Fruit fly (Drosophila melanogaster): ENCODE results near the gene dhd.

Gene dhd

DNA sequence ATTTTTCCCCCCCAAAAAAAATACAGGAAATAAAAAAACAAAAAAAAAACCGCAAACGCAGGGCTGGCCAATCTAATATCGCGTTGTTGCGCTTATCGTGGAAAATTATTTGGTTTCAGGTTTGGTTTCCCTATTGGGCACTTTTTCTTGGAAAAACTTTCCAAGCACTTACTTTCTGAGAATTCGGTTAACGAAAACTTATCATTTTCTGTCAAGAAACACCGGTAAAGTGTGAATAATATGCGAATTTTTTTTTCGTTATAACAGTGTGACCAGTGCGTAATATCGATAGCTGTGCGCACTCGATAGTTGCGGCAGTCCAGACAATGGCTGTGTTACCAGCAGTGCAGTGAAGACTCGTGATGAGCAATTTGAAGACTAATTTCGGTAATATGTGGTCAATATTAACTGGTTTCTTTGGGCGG, 10.5 kb downstream of the dhd start, which contains the start of gene Rnp4F:
Rnp4F (minus strand) TSS at position 238 of the 425 bp plus-strand sequence.
- TF ChIP-seq CG17806 (tag; optimal IDR thresholded peaks at IDR 0.05) (peak; percentile 50), D1 (tag; optimal IDR thresholded peaks at IDR 0.05) (no peak), Pif1B (GFP tag; optimal IDR thresholded peaks at IDR 0.05) (no peak), Snoo (tag; optimal IDR thresholded peaks at IDR 0.05) (peak; percentile 72), fd96Ca (GFP tag; IDR thresholded peaks at IDR 0.05) (peak; percentile 79), CG8301 (tag; optimal IDR thresholded peaks at IDR 0.05) (no peak), Ets98B (GFP tag; IDR thresholded peaks at IDR 0.05) (peak; percentile 60), CG10348 (GFP tag; IDR thresholded peaks at IDR 0.05) (no peak), EcR (GFP tag; optimal IDR thresholded peaks at IDR 0.05) (no peak), gl (tag; optimal IDR thresholded peaks at IDR 0.05) (peak; percentile 47), CG14655 (GFP tag; optimal IDR thresholded peaks at IDR 0.05) (no peak), CG13204 (GFP tag; optimal IDR thresholded peaks at IDR 0.05) (no peak), CG4496 (GFP tag; IDR thresholded peaks at IDR 0.05) (peak; percentile 84; the same call in 2 of the 3 replicates), CG34367 (tag; optimal IDR thresholded peaks at IDR 0.05) (peak; percentile 58), CG8159 (tag; optimal IDR thresholded peaks at IDR 0.05) (peak; percentile 54), CG32121 (GFP tag; IDR thresholded peaks at IDR 0.05) (peak; percentile 63), rn (GFP tag; IDR thresholded peaks at IDR 0.05) (no peak), CG9948 (tag; optimal IDR thresholded peaks at IDR 0.05) (peak; percentile 51), CG15710 (tag; optimal IDR thresholded peaks at IDR 0.05) (peak; percentile 72), Pif1A (GFP tag; optimal IDR thresholded peaks at IDR 0.05) (no peak), CG12605 (GFP tag; IDR thresholded peaks at IDR 0.05) (peak; percentile 54)

DNA sequence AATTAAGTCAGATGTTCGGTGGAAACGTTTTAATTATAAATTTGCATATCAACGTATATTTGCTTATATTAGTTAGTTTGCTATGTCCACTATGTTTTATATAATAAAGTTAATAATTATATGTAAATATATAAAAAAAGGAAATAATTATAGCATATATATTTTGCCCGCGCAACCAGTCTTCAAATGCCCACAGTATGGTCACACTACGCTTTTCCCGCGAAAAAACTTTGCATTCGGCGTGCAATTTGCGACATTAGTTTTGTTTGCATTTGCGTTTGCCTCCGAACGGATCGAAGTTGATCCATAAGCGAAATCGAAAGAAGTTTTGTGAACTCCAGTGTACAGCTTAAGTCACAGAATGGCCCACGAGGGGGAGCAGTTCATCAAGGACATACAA, 11.7 kb downstream of the dhd start, which contains the start of gene Mcm3:
Mcm3 (plus strand) TSS at position 220 of the 400 bp plus-strand sequence.
- TF ChIP-seq CG32121 (GFP tag; IDR thresholded peaks at IDR 0.05), result no peak
- TF ChIP-seq CG17806 (tag; optimal IDR thresholded peaks at IDR 0.05), result no peak
- TF ChIP-seq CG13204 (GFP tag; optimal IDR thresholded peaks at IDR 0.05), result no peak
- no peak for TF ChIP-seq CG10348 (GFP tag; IDR thresholded peaks at IDR 0.05)
- TF ChIP-seq CG9948 (tag; optimal IDR thresholded peaks at IDR 0.05), result no peak
- TF ChIP-seq CG15710 (tag; optimal IDR thresholded peaks at IDR 0.05), result no peak
- no peak for TF ChIP-seq gl (tag; optimal IDR thresholded peaks at IDR 0.05)
- TF ChIP-seq CG8159 (tag; optimal IDR thresholded peaks at IDR 0.05), result no peak
- no peak for TF ChIP-seq CG34367 (tag; optimal IDR thresholded peaks at IDR 0.05)
- no peak for TF ChIP-seq CG12605 (GFP tag; IDR thresholded peaks at IDR 0.05)
- TF ChIP-seq D1 (tag; optimal IDR thresholded peaks at IDR 0.05), result no peak
- TF ChIP-seq rn (GFP tag; IDR thresholded peaks at IDR 0.05), result no peak

DNA sequence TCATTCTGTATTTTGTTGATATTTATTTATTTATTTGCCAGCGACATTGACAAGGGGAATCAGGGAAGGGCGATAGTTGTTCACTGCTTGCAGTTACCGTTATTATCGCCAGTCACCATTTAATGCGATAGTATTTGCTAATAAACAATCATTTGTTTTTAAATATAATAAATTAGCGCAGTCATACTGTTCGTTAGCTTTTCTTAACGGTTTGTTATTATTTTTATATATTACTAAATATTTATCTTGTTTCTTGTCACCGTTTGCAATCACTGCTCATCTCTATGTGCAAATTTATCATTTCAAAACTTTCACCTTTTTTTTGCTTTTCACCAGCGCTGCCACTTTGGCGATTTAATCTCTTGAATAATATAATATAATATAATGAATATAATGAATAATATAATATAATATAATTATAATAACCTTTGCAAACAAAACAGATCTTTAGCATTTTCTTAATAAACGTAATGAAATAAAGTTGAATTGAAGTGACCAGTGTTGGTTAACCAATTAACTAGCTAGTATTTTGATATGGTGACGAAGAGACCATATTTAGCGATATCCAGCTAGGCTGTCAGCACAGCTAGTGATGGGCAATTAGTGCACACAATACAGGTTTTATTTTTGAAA, 17.4 kb downstream of the dhd start, which contains the start of the genes CG3309 and XRCC1:
CG3309 (minus strand) TSS at position 82 of the 633 bp plus-strand sequence.
XRCC1 (plus strand) TSS at position 611 of the 633 bp plus-strand sequence.
- TF ChIP-seq CG32121 (GFP tag; IDR thresholded peaks at IDR 0.05) (peak; percentile 40; the same call in 1 of the 2 replicates), CG8159 (tag; optimal IDR thresholded peaks at IDR 0.05) (peak; percentile 33), CG34367 (tag; optimal IDR thresholded peaks at IDR 0.05) (no peak), CG4496 (GFP tag; IDR thresholded peaks at IDR 0.05) (peak; percentile 54; the same call in 1 of the 3 replicates), gl (tag; optimal IDR thresholded peaks at IDR 0.05) (no peak), D1 (tag; optimal IDR thresholded peaks at IDR 0.05) (no peak), rn (GFP tag; IDR thresholded peaks at IDR 0.05) (no peak), fd96Ca (GFP tag; IDR thresholded peaks at IDR 0.05) (peak; percentile 53; the same call in 1 of the 3 replicates), CG10348 (GFP tag; IDR thresholded peaks at IDR 0.05) (no peak), CG9948 (tag; optimal IDR thresholded peaks at IDR 0.05) (no peak), Ets98B (GFP tag; IDR thresholded peaks at IDR 0.05) (peak; percentile 2; the same call in 1 of the 2 replicates), Snoo (tag; optimal IDR thresholded peaks at IDR 0.05) (peak; percentile 19), CG13204 (GFP tag; optimal IDR thresholded peaks at IDR 0.05) (no peak), CG15710 (tag; optimal IDR thresholded peaks at IDR 0.05) (no peak), CG12605 (GFP tag; IDR thresholded peaks at IDR 0.05) (no peak), CG14655 (GFP tag; optimal IDR thresholded peaks at IDR 0.05) (no peak), CG17806 (tag; optimal IDR thresholded peaks at IDR 0.05) (no peak), Pif1B (GFP tag; optimal IDR thresholded peaks at IDR 0.05) (no peak), EcR (GFP tag; optimal IDR thresholded peaks at IDR 0.05) (no peak), CG8301 (tag; optimal IDR thresholded peaks at IDR 0.05) (peak; percentile 14)

DNA sequence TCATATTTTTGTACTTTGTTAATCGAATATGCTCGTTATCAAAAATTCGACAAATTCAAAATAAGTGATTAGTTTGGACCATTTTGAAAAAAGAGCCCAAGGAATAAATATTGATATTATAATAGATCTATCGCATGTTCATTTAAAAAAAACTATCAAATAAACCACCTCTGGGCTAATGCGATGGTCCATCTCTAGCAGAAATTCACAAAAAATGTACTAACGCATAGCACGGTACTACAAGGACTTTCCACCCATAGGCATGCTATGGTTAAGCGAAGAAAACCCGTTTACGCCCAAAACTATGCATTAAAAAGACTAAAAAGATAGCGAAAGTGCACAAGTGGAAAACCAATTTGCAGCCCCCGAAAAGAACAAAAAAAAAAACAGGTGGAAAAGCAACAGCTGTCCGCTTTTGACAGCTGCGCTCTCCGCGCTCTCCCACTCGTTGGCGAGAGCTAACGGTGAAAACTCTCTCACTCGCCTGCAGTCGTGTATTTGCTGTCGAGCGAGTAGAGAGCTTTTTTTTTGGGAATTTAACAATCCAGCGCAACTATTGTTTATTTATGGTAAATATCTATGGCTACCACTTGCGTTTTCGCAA, 20.4 kb downstream of the dhd start, which contains the start of gene CanB:
CanB (plus strand) TSS at position 241 of the 604 bp plus-strand sequence.
- no peak for TF ChIP-seq CG8159 (tag; optimal IDR thresholded peaks at IDR 0.05)
- no peak for TF ChIP-seq CG32121 (GFP tag; IDR thresholded peaks at IDR 0.05)
- TF ChIP-seq CG12605 (GFP tag; IDR thresholded peaks at IDR 0.05), result 0 out of 2 replicates have a peak, but pooled peaks have one; percentile 22
- peak; percentile 75 for TF ChIP-seq CG4496 (GFP tag; IDR thresholded peaks at IDR 0.05)

DNA sequence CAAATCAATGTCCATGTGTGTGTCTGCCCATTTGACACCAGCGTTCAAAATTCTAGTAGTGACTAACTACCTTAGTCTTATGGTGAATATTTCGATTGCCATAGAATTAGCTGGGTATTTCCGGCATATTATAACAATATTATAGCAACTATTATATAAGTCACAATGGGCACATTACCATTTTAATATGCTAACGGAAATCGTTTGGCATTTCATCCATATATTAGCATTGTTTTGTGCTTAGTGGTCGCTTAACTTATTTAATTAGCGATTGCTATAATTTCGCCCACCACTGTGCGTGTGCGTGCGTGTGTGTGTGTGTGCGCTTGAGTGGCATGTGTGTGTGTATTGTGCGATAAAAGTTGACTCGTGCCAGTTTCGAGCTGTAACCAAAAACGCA, 24.8 kb downstream of the dhd start:
- no peak for TF ChIP-seq CG17806 (tag; optimal IDR thresholded peaks at IDR 0.05)
- TF ChIP-seq Pif1B (GFP tag; optimal IDR thresholded peaks at IDR 0.05), result no peak
- TF ChIP-seq gl (tag; optimal IDR thresholded peaks at IDR 0.05), result no peak
- peak; percentile 24 for TF ChIP-seq CG8301 (tag; optimal IDR thresholded peaks at IDR 0.05)
- no peak for TF ChIP-seq CG13204 (GFP tag; optimal IDR thresholded peaks at IDR 0.05)
- TF ChIP-seq CG32121 (GFP tag; IDR thresholded peaks at IDR 0.05), result peak; percentile 64
- no peak for TF ChIP-seq CG10348 (GFP tag; IDR thresholded peaks at IDR 0.05)
- no peak for TF ChIP-seq rn (GFP tag; IDR thresholded peaks at IDR 0.05)
- TF ChIP-seq CG9948 (tag; optimal IDR thresholded peaks at IDR 0.05), result peak; percentile 15
- TF ChIP-seq CG8159 (tag; optimal IDR thresholded peaks at IDR 0.05), result peak; percentile 53
- no peak for TF ChIP-seq CG34367 (tag; optimal IDR thresholded peaks at IDR 0.05)
- TF ChIP-seq EcR (GFP tag; optimal IDR thresholded peaks at IDR 0.05), result no peak
- 0 out of 2 replicates have a peak, but pooled peaks have one; percentile 22 for TF ChIP-seq Ets98B (GFP tag; IDR thresholded peaks at IDR 0.05)
- no peak for TF ChIP-seq fd96Ca (GFP tag; IDR thresholded peaks at IDR 0.05)
- TF ChIP-seq D1 (tag; optimal IDR thresholded peaks at IDR 0.05), result no peak
- no peak for TF ChIP-seq Snoo (tag; optimal IDR thresholded peaks at IDR 0.05)
- TF ChIP-seq CG15710 (tag; optimal IDR thresholded peaks at IDR 0.05), result peak; percentile 34
- TF ChIP-seq CG12605 (GFP tag; IDR thresholded peaks at IDR 0.05), result no peak; the same call in 1 of the 2 replicates
- no peak for TF ChIP-seq Pif1A (GFP tag; optimal IDR thresholded peaks at IDR 0.05)
- peak; percentile 23; the same call in 1 of the 3 replicates for TF ChIP-seq CG4496 (GFP tag; IDR thresholded peaks at IDR 0.05)
- TF ChIP-seq CG14655 (GFP tag; optimal IDR thresholded peaks at IDR 0.05), result peak; percentile 18
